Fruit fly (Drosophila melanogaster) whole organism: Measurements from ENCODE around the gene Ace.

Experiments used
- CG8478 ChIP-seq: fragments of >200 bp; optimal IDR thresholded peaks from 2 replicates; lab custom pipeline; 2018; ENCODE audit warnings: inconsistent platforms
- pan ChIP-seq: fragments of >200 bp; optimal IDR thresholded peaks from 2 replicates; lab custom pipeline; 2017
- psq ChIP-seq: fragments of >200 bp; optimal IDR thresholded peaks from 2 replicates; lab custom pipeline; 2017

DNA sequence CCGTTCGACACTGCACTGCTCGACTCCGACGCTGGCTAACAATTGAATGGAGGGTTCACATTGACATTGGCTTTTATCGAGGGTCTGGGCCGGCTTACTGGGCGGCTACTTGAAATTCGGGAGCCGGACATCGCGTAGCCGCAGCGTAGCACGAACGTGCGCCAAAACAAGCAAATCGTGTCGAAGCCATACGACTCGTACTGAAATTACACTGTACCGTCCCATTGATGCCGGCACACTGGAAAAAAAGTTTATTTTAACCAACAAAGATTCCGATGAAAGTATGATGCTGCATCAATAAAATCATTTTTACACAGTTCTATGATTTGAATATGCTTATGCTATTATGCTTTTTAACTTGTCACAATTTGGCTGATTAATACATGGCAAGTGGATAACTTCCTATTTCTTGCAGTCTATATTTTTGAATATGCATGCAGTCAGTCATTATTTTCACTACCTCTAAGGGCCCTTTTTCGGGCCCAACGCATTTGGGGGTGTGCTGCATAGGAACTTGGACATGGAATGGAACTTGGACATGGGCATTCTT lies 29.5 kb upstream of the Ace start, which contains the start of gene apn:
- no peak for TF ChIP-seq pan
- no peak for TF ChIP-seq CG8478 (lab: Kevin White, UChicago)
- no peak for TF ChIP-seq psq (lab: Kevin White, UChicago)
